Fruit fly (Drosophila melanogaster) whole organism, embryonic: ENCODE measurements around the gene beat-IIa.
A peak's percentile ranks its signal among the peaks of the same experiment; 100 is the strongest.

Source experiments
- Aef1 ChIP-seq: fragments of 200-800 bp; sonication (Bioruptor generic); IDR thresholded peaks from 3 replicates; pipeline ENCODE4 v1.3.6; 2022; ENCODE audit warnings: missing biosample characterization, missing genetic modification characterization
- Bteb2 ChIP-seq: fragments of 200-800 bp; sonication (Bioruptor generic); optimal IDR thresholded peaks from 2 replicates; lab custom pipeline; 2016; ENCODE audit warnings: missing biosample characterization, missing genetic modification characterization
- CG10267 ChIP-seq: fragments of 200-800 bp; sonication (Bioruptor generic); optimal IDR thresholded peaks from 2 replicates; lab custom pipeline; 2018; ENCODE audit warnings: missing biosample characterization, mild to moderate bottlenecking, missing genetic modification characterization, moderate library complexity
- CG11695 ChIP-seq: fragments of 200-800 bp; sonication (Bioruptor generic); IDR thresholded peaks from 3 replicates; pipeline ENCODE4 v1.3.6; 2022; ENCODE audit warnings: missing biosample characterization, missing genetic modification characterization
- CG12236 ChIP-seq: fragments of 200-800 bp; sonication (Bioruptor generic); optimal IDR thresholded peaks from 2 replicates; lab custom pipeline; 2016; ENCODE audit warnings: missing biosample characterization, missing genetic modification characterization
- CG13123 ChIP-seq: fragments of 200-800 bp; sonication (Bioruptor generic); optimal IDR thresholded peaks from 2 replicates; lab custom pipeline; 2016; ENCODE audit warnings: missing biosample characterization, missing genetic modification characterization
- CG13624 ChIP-seq: fragments of 200-800 bp; sonication (Bioruptor generic); optimal IDR thresholded peaks from 2 replicates; lab custom pipeline; 2016; ENCODE audit warnings: missing biosample characterization, missing genetic modification characterization
- CG15073 ChIP-seq: fragments of 200-800 bp; sonication (Bioruptor generic); optimal IDR thresholded peaks from 2 replicates; lab custom pipeline; 2016; ENCODE audit warnings: missing biosample characterization, missing genetic modification characterization
- CG17612 ChIP-seq: fragments of 200-800 bp; sonication (Bioruptor generic); IDR thresholded peaks from 2 replicates; pipeline ENCODE4 v1.3.6; 2022; ENCODE audit warnings: missing biosample characterization, missing genetic modification characterization
- CG17912 ChIP-seq: fragments of 200-800 bp; sonication (Bioruptor generic); optimal IDR thresholded peaks from 2 replicates; lab custom pipeline; 2018; ENCODE audit warnings: missing biosample characterization, mild to moderate bottlenecking, missing genetic modification characterization
- CG18011 ChIP-seq: fragments of 200-800 bp; sonication (Bioruptor generic); optimal IDR thresholded peaks from 2 replicates; lab custom pipeline; 2017; ENCODE audit warnings: missing biosample characterization, missing genetic modification characterization, mild to moderate bottlenecking, moderate library complexity, missing genotype
- CG1832 ChIP-seq: fragments of 200-800 bp; sonication (Bioruptor generic); optimal IDR thresholded peaks from 2 replicates; lab custom pipeline; 2017; ENCODE audit warnings: missing biosample characterization, mild to moderate bottlenecking, missing genetic modification characterization, inconsistent platforms
- CG2199 ChIP-seq: fragments of 200-800 bp; sonication (Bioruptor generic); IDR thresholded peaks from 3 replicates; pipeline ENCODE4 v1.3.6; 2022; ENCODE audit warnings: missing biosample characterization, missing genetic modification characterization
- CG2202 ChIP-seq: fragments of 200-800 bp; sonication (Bioruptor generic); optimal IDR thresholded peaks from 2 replicates; lab custom pipeline; 2018; ENCODE audit warnings: missing biosample characterization, mild to moderate bottlenecking, missing genetic modification characterization
- CG2889 ChIP-seq: fragments of 200-800 bp; sonication (Bioruptor generic); IDR thresholded peaks from 3 replicates; pipeline ENCODE4 v1.3.6; 2022; ENCODE audit warnings: missing biosample characterization, missing genetic modification characterization
- CG30020 ChIP-seq: fragments of 200-800 bp; optimal IDR thresholded peaks from 2 replicates; lab custom pipeline; 2019; ENCODE audit warnings: missing biosample characterization, mild to moderate bottlenecking, missing genetic modification characterization, moderate library complexity
- CG33557 ChIP-seq: fragments of 200-800 bp; sonication (Bioruptor generic); optimal IDR thresholded peaks from 2 replicates; lab custom pipeline; 2019; ENCODE audit warnings: missing biosample characterization, mild to moderate bottlenecking, missing genetic modification characterization, moderate library complexity
- CG3838 ChIP-seq: fragments of 200-800 bp; sonication (Bioruptor generic); optimal IDR thresholded peaks from 3 replicates; lab custom pipeline; 2016; ENCODE audit warnings: missing biosample characterization, missing genetic modification characterization
- CG6654 ChIP-seq: fragments of 200-800 bp; sonication (Bioruptor generic); optimal IDR thresholded peaks from 2 replicates; lab custom pipeline; 2017; ENCODE audit warnings: missing biosample characterization, mild to moderate bottlenecking, missing genetic modification characterization
- CG7271 ChIP-seq: fragments of 200-800 bp; sonication (Bioruptor generic); optimal IDR thresholded peaks from 2 replicates; lab custom pipeline; 2018; ENCODE audit warnings: missing biosample characterization, mild to moderate bottlenecking, missing genetic modification characterization, moderate library complexity
- CG7987 ChIP-seq: fragments of 200-800 bp; sonication (Bioruptor generic); optimal IDR thresholded peaks from 2 replicates; lab custom pipeline; 2018; ENCODE audit warnings: missing biosample characterization, mild to moderate bottlenecking, missing genetic modification characterization, moderate library complexity
- CG8359 ChIP-seq: fragments of 200-800 bp; sonication (Bioruptor generic); optimal IDR thresholded peaks from 2 replicates; lab custom pipeline; 2017; ENCODE audit warnings: missing biosample characterization, mild to moderate bottlenecking, missing genetic modification characterization, borderline replicate concordance
- CG8388 ChIP-seq: fragments of 200-800 bp; sonication (Bioruptor generic); optimal IDR thresholded peaks from 2 replicates; lab custom pipeline; 2019; ENCODE audit warnings: missing biosample characterization, mild to moderate bottlenecking, missing genetic modification characterization, moderate library complexity
- CG9215 ChIP-seq: fragments of 200-800 bp; sonication (Bioruptor generic); IDR thresholded peaks from 2 replicates; pipeline ENCODE4 v1.3.6; 2022; ENCODE audit warnings: missing biosample characterization, missing genetic modification characterization
- Dfd ChIP-seq, 2 experiments: fragments of >200 bp; optimal IDR thresholded peaks; 2 replicates each; lab custom pipeline; 2017; ENCODE audit warnings: missing biosample characterization in 2 of 2, missing genetic modification characterization in 2 of 2
- Dip3 ChIP-seq: fragments of 200-800 bp; sonication (Bioruptor generic); optimal IDR thresholded peaks from 3 replicates; lab custom pipeline; 2016; ENCODE audit warnings: missing biosample characterization, missing genetic modification characterization
- HmgZ ChIP-seq: fragments of 200-800 bp; sonication (Bioruptor generic); optimal IDR thresholded peaks from 2 replicates; lab custom pipeline; 2018; ENCODE audit warnings: missing biosample characterization, mild to moderate bottlenecking, missing genetic modification characterization
- Lim3 ChIP-seq: fragments of 200-800 bp; sonication (Bioruptor generic); IDR thresholded peaks from 2 replicates; pipeline ENCODE4 v1.3.6; 2022; ENCODE audit warnings: missing biosample characterization, missing genetic modification characterization
- NFAT ChIP-seq: fragments of 200-800 bp; sonication (Bioruptor generic); IDR thresholded peaks from 2 replicates; pipeline ENCODE4 v1.3.6; 2022; ENCODE audit warnings: missing biosample characterization, missing genetic modification characterization
- Ravus ChIP-seq: fragments of 200-800 bp; sonication (Bioruptor generic); IDR thresholded peaks from 2 replicates; pipeline ENCODE4 v1.3.6; 2022; ENCODE audit warnings: missing biosample characterization, missing genetic modification characterization
- Rfx ChIP-seq: fragments of 200-800 bp; sonication (Bioruptor generic); IDR thresholded peaks from 2 replicates; pipeline ENCODE4 v1.3.6; 2022; ENCODE audit warnings: missing biosample characterization, missing genetic modification characterization
- Sox100B ChIP-seq: fragments of 200-800 bp; sonication (Bioruptor generic); optimal IDR thresholded peaks from 3 replicates; lab custom pipeline; 2018; ENCODE audit warnings: missing biosample characterization, mild to moderate bottlenecking, missing genetic modification characterization
- Usf ChIP-seq: fragments of 200-800 bp; sonication (Bioruptor generic); optimal IDR thresholded peaks from 2 replicates; lab custom pipeline; 2017; ENCODE audit warnings: missing genotype, missing biosample characterization, missing genetic modification characterization
- amos ChIP-seq: fragments of 200-800 bp; sonication (Bioruptor generic); IDR thresholded peaks from 2 replicates; pipeline ENCODE4 v1.3.6; 2022; ENCODE audit warnings: missing biosample characterization, missing genetic modification characterization; ENCODE audit not compliant: partially characterized antibody
- ap ChIP-seq: fragments of 200-800 bp; sonication (Bioruptor generic); IDR thresholded peaks from 2 replicates; pipeline ENCODE4 v1.3.6; 2022; ENCODE audit warnings: missing biosample characterization, missing genetic modification characterization
- az2 ChIP-seq: fragments of 200-800 bp; sonication (Bioruptor generic); optimal IDR thresholded peaks from 3 replicates; lab custom pipeline; 2016; ENCODE audit warnings: missing biosample characterization, missing genetic modification characterization
- bcd ChIP-seq: fragments of 200-800 bp; sonication (Bioruptor generic); optimal IDR thresholded peaks from 2 replicates; lab custom pipeline; 2017; ENCODE audit warnings: missing biosample characterization, mild to moderate bottlenecking, missing genetic modification characterization
- btn ChIP-seq: fragments of 200-800 bp; sonication (Bioruptor generic); optimal IDR thresholded peaks from 2 replicates; lab custom pipeline; 2016; ENCODE audit warnings: missing biosample characterization, missing genetic modification characterization
- cad ChIP-seq: fragments of >200 bp; optimal IDR thresholded peaks from 2 replicates; lab custom pipeline; 2017; ENCODE audit warnings: missing biosample characterization, missing genetic modification characterization
- corto ChIP-seq: fragments of 200-800 bp; sonication (Bioruptor generic); optimal IDR thresholded peaks from 2 replicates; lab custom pipeline; 2016; ENCODE audit warnings: missing biosample characterization, mild to moderate bottlenecking, missing genetic modification characterization, moderate library complexity
- dan ChIP-seq: fragments of 200-800 bp; sonication (Bioruptor generic); IDR thresholded peaks from 2 replicates; pipeline ENCODE4 v1.3.6; 2022; ENCODE audit warnings: missing biosample characterization, missing genetic modification characterization
- dati ChIP-seq: fragments of 200-800 bp; sonication (Bioruptor generic); IDR thresholded peaks from 2 replicates; pipeline ENCODE4 v1.3.6; 2022; ENCODE audit warnings: missing biosample characterization, missing genetic modification characterization
- fd3F ChIP-seq: fragments of 200-800 bp; sonication (Bioruptor generic); optimal IDR thresholded peaks from 2 replicates; lab custom pipeline; 2018; ENCODE audit warnings: missing biosample characterization, mild to moderate bottlenecking, missing genetic modification characterization, moderate library complexity
- insv ChIP-seq, 2 experiments: fragments of 200-800 bp; sonication (Bioruptor generic); optimal IDR thresholded peaks; 3 replicates each; lab custom pipeline; 2016 to 2018; ENCODE audit warnings: missing biosample characterization in 2 of 2, missing genetic modification characterization in 2 of 2
- nom ChIP-seq: fragments of 200-800 bp; sonication (Bioruptor generic); optimal IDR thresholded peaks from 2 replicates; lab custom pipeline; 2017; ENCODE audit warnings: missing biosample characterization, missing genetic modification characterization, mild to moderate bottlenecking, moderate library complexity, missing genetic modification reagents
- row ChIP-seq: fragments of 200-800 bp; sonication (Bioruptor generic); IDR thresholded peaks from 3 replicates; pipeline ENCODE4 v1.3.6; 2022; ENCODE audit warnings: missing biosample characterization, missing genetic modification characterization
- salm ChIP-seq: fragments of 200-800 bp; sonication (Bioruptor generic); optimal IDR thresholded peaks from 2 replicates; lab custom pipeline; 2018; ENCODE audit warnings: missing biosample characterization, mild to moderate bottlenecking, missing genetic modification characterization
- sug ChIP-seq: fragments of 200-800 bp; optimal IDR thresholded peaks from 2 replicates; lab custom pipeline; 2019; ENCODE audit warnings: missing biosample characterization, mild to moderate bottlenecking, missing genetic modification characterization, moderate library complexity
- tgo ChIP-seq: fragments of 200-800 bp; sonication (Bioruptor generic); IDR thresholded peaks from 3 replicates; pipeline ENCODE4 v1.3.6; 2022; ENCODE audit warnings: missing biosample characterization, missing genetic modification characterization
- tio ChIP-seq: fragments of 200-800 bp; sonication (Bioruptor generic); optimal IDR thresholded peaks from 2 replicates; lab custom pipeline; 2017; ENCODE audit warnings: missing biosample characterization, missing genetic modification characterization, inconsistent platforms
- wdn ChIP-seq: fragments of 200-800 bp; sonication (Bioruptor generic); IDR thresholded peaks from 2 replicates; pipeline ENCODE4 v1.3.6; 2022; ENCODE audit warnings: missing biosample characterization, missing genetic modification characterization
- z ChIP-seq: fragments of 200-800 bp; sonication (Bioruptor generic); IDR thresholded peaks from 3 replicates; pipeline ENCODE4 v1.3.6; 2022; ENCODE audit warnings: missing biosample characterization, missing genetic modification characterization

The beat-IIa gene

dm6 chr3R:17402434-17402833 lies 36.5 kb upstream of the beat-IIa start, which contains the start of gene Sur-8 (continued):
- TF ChIP-seq sug (tag; lab: Kevin White, UChicago) (peak; percentile 53), cad (GFP tag; lab: Kevin White, UChicago) (no peak), salm (tag; lab: Kevin White, UChicago) (no peak), CG2889 (GFP tag; lab: Robert Waterston, UW) (no peak), CG11695 (no peak), CG18011 (GFP tag; lab: Kevin White, UChicago) (peak; percentile 25), insv (GFP tag; optimal IDR thresholded peaks at IDR 0.05; lab: Kevin White, UChicago) (no peak), fd3F (GFP tag; lab: Kevin White, UChicago) (peak; percentile 29), CG3838 (GFP tag; lab: Kevin White, UChicago) (no peak), Sox100B (no peak), bcd (GFP tag; lab: Kevin White, UChicago) (peak; percentile 60), dan (no peak), CG2199 (GFP tag; lab: Robert Waterston, UW) (no peak), CG33557 (GFP tag; lab: Kevin White, UChicago) (no peak), wdn (GFP tag; lab: Robert Waterston, UW) (no peak), CG10267 (tag; lab: Kevin White, UChicago) (peak; percentile 24), corto (GFP tag; lab: Kevin White, UChicago) (no peak), Usf (GFP tag; lab: Kevin White, UChicago) (no peak), Aef1 (GFP tag; lab: Robert Waterston, UW) (peak; percentile 50; the same call in 1 of the 3 replicates), Dfd (GFP tag; optimal IDR thresholded peaks at IDR 0.05; lab: Kevin White, UChicago) (no peak), Lim3 (GFP tag; lab: Robert Waterston, UW) (no peak), Bteb2 (GFP tag; lab: Kevin White, UChicago) (no peak), az2 (peak; percentile 76), CG17612 (GFP tag; lab: Robert Waterston, UW) (peak; percentile 32; the same call in 1 of the 2 replicates), CG13123 (peak; percentile 38), nom (no peak), ap (peak; percentile 37; the same call in 1 of the 2 replicates), CG7987 (GFP tag; lab: Kevin White, UChicago) (peak; percentile 64), CG7271 (tag; lab: Kevin White, UChicago) (no peak), CG2202 (no peak), tgo (GFP tag; lab: Robert Waterston, UW) (peak; percentile 67; the same call in 2 of the 3 replicates), CG12236 (GFP tag; lab: Kevin White, UChicago) (no peak), row (GFP tag; lab: Robert Waterston, UW) (0 out of 3 replicates have a peak, but pooled peaks have one; percentile 22), Dip3 (GFP tag; lab: Kevin White, UChicago) (peak; percentile 39), amos (GFP tag; lab: Robert Waterston, UW) (no peak; the same call in 1 of the 2 replicates), z (no peak), CG8359 (GFP tag; lab: Kevin White, UChicago) (peak; percentile 47), btn (no peak), CG30020 (no peak), CG17912 (GFP tag; lab: Kevin White, UChicago) (peak; percentile 61), CG1832 (no peak), NFAT (peak; percentile 91), HmgZ (tag; lab: Kevin White, UChicago) (peak; percentile 62), dati (no peak), CG6654 (GFP tag; lab: Kevin White, UChicago) (peak; percentile 3), CG9215 (GFP tag; lab: Robert Waterston, UW) (0 out of 2 replicates have a peak, but pooled peaks have one; percentile 21), Rfx (GFP tag; lab: Robert Waterston, UW) (peak; percentile 92), Ravus (no peak; the same call in 1 of the 2 replicates), CG8388 (GFP tag; lab: Kevin White, UChicago) (peak; percentile 7), tio (GFP tag; lab: Kevin White, UChicago) (peak; percentile 17), CG13624 (GFP tag; lab: Kevin White, UChicago) (peak; percentile 53), CG15073 (GFP tag; lab: Kevin White, UChicago) (no peak)
